Fruit fly (Drosophila melanogaster): ENCODE results near the gene beta4GalT7.

- TF ChIP-seq usp (GFP tag; optimal IDR thresholded peaks at IDR 0.05) (no peak), Dll (optimal IDR thresholded peaks at IDR 0.05) (no peak), psq (optimal IDR thresholded peaks at IDR 0.05) (no peak), CG8478 (optimal IDR thresholded peaks at IDR 0.05) (no peak), pan (optimal IDR thresholded peaks at IDR 0.05) (no peak), EcR (GFP tag; optimal IDR thresholded peaks at IDR 0.05) (no peak)
These were observed 42.1 kb downstream of the beta4GalT7 start, which contains the start of the genes veli and PQBP1 for dm6 chr3R:25064907-25065841.

All from whole organism.